Worm (Caenorhabditis elegans) whole organism, young adult: Measurements from ENCODE around the gene Y59A8B.12.

Experiments
- B0035.1 ChIP-seq: sonication (generic microtip); optimal IDR thresholded peaks from 2 replicates; lab custom pipeline; 2016; ENCODE audit warnings: missing genetic modification characterization, mild to moderate bottlenecking, missing compliant biosample characterization, missing genotype, missing genetic modification reagents
- C06A6.2 ChIP-seq: fragments of 200-800 bp; sonication (Bioruptor generic); conservative IDR thresholded peaks from 2 replicates; pipeline ENCODE4 v1.3.6; 2022; ENCODE audit warnings: missing genetic modification characterization, missing compliant biosample characterization
- F33H1.4 ChIP-seq: fragments of 200-800 bp; sonication (Bioruptor generic); IDR thresholded peaks from 2 replicates; pipeline ENCODE4 v1.3.6; 2022; ENCODE audit warnings: missing genetic modification reagents, missing genetic modification characterization, missing compliant biosample characterization
- K11D2.4 ChIP-seq: fragments of 200-800 bp; sonication (Bioruptor generic); IDR thresholded peaks from 2 replicates; pipeline ENCODE4 v1.3.6; 2022; ENCODE audit warnings: missing genetic modification reagents, missing genetic modification characterization, missing compliant biosample characterization
- K12H6.12 ChIP-seq: fragments of 200-800 bp; sonication (Bioruptor generic); optimal IDR thresholded peaks from 2 replicates; lab custom pipeline; 2018; ENCODE audit warnings: mild to moderate bottlenecking, missing genetic modification characterization, missing compliant biosample characterization
- Y56A3A.18 ChIP-seq: fragments of 200-800 bp; sonication (Bioruptor generic); IDR thresholded peaks from 2 replicates; pipeline ENCODE4 v1.3.6; 2022; ENCODE audit warnings: missing genetic modification reagents, missing genetic modification characterization, missing compliant biosample characterization
- ZK185.1 ChIP-seq: sonication (generic microtip); optimal IDR thresholded peaks from 2 replicates; lab custom pipeline; 2016; ENCODE audit warnings: mild to moderate bottlenecking, missing genetic modification characterization, missing compliant biosample characterization; ENCODE audit not compliant: poor library complexity, severe bottlenecking
- akir-1 ChIP-seq: fragments of 200-800 bp; sonication (Bioruptor generic); optimal IDR thresholded peaks from 2 replicates; lab custom pipeline; 2018; ENCODE audit warnings: mild to moderate bottlenecking, missing genetic modification characterization, moderate library complexity, missing compliant biosample characterization
- aptf-2 ChIP-seq: fragments of 200-800 bp; sonication (Bioruptor generic); conservative IDR thresholded peaks from 2 replicates; pipeline ENCODE4 v1.3.6; 2022; ENCODE audit warnings: missing genetic modification reagents, missing genetic modification characterization, missing compliant biosample characterization
- attf-3 ChIP-seq: fragments of 200-800 bp; sonication (Bioruptor generic); conservative IDR thresholded peaks from 2 replicates; pipeline ENCODE4 v1.3.6; 2022; ENCODE audit warnings: missing genetic modification reagents, missing genetic modification characterization, missing compliant biosample characterization
- attf-5 ChIP-seq: fragments of 200-800 bp; sonication (Bioruptor generic); optimal IDR thresholded peaks from 2 replicates; lab custom pipeline; 2018; ENCODE audit warnings: mild to moderate bottlenecking, missing genetic modification characterization, missing compliant biosample characterization
- attf-6 ChIP-seq: fragments of 200-800 bp; sonication (Bioruptor generic); IDR thresholded peaks from 2 replicates; pipeline ENCODE4 v1.3.6; 2022; ENCODE audit warnings: missing genetic modification reagents, missing genetic modification characterization, missing compliant biosample characterization
- cebp-1 ChIP-seq, 2 experiments: fragments of 200-800 bp in 1 of 2; sonication (Bioruptor generic) in 1 of 2; sonication (generic microtip) in 1 of 2; IDR thresholded peaks in 1 of 2; optimal IDR thresholded peaks in 1 of 2; 2 replicates each; pipeline versions ENCODE4 v1.3.6 to Lab custom; 2017 to 2022; ENCODE audit warnings: missing compliant biosample characterization in 2 of 2, missing genetic modification characterization in 2 of 2, mild to moderate bottlenecking in 1 of 2, missing genetic modification reagents in 1 of 2, moderate library complexity in 1 of 2
- ceh-27 ChIP-seq: fragments of 200-800 bp; sonication (Bioruptor generic); optimal IDR thresholded peaks from 2 replicates; lab custom pipeline; 2018; ENCODE audit warnings: mild to moderate bottlenecking, missing genetic modification characterization, moderate library complexity, missing compliant biosample characterization
- ceh-58 ChIP-seq: fragments of 200-800 bp; sonication (Bioruptor generic); IDR thresholded peaks from 2 replicates; pipeline ENCODE4 v1.3.6; 2022; ENCODE audit warnings: missing genetic modification characterization, missing compliant biosample characterization
- ceh-91 ChIP-seq: fragments of 200-800 bp; sonication (Bioruptor generic); IDR thresholded peaks from 2 replicates; pipeline ENCODE4 v1.3.6; 2022; ENCODE audit warnings: missing genetic modification reagents, missing genetic modification characterization, missing compliant biosample characterization
- dpff-1 ChIP-seq: sonication (generic microtip); optimal IDR thresholded peaks from 2 replicates; lab custom pipeline; 2017; ENCODE audit warnings: mild to moderate bottlenecking, missing genetic modification characterization, missing compliant biosample characterization
- efl-1 ChIP-seq: fragments of 150-350 bp; optimal IDR thresholded peaks from 2 replicates; lab custom pipeline; 2014; ENCODE audit warnings: missing biosample characterization, missing genetic modification reagents, missing genetic modification characterization
- egl-44 ChIP-seq: fragments of 200-800 bp; sonication (Bioruptor generic); IDR thresholded peaks from 2 replicates; pipeline ENCODE4 v1.3.6; 2022; ENCODE audit warnings: missing genetic modification reagents, missing genetic modification characterization, missing compliant biosample characterization
- ekl-4 ChIP-seq: fragments of 200-800 bp; sonication (Bioruptor generic); IDR thresholded peaks from 2 replicates; pipeline ENCODE4 v1.3.6; 2022; ENCODE audit warnings: missing genetic modification reagents, missing genetic modification characterization, missing compliant biosample characterization
- gei-17 ChIP-seq: fragments of 200-800 bp; sonication (Bioruptor generic); optimal IDR thresholded peaks from 2 replicates; lab custom pipeline; 2018; ENCODE audit warnings: mild to moderate bottlenecking, missing genetic modification characterization, missing compliant biosample characterization
- hmg-1.2 ChIP-seq: fragments of 200-800 bp; sonication (Bioruptor generic); IDR thresholded peaks from 2 replicates; pipeline ENCODE4 v1.3.6; 2022; ENCODE audit warnings: missing genetic modification reagents, missing genetic modification characterization, missing compliant biosample characterization
- lag-1 ChIP-seq: fragments of 200-800 bp; sonication (Bioruptor generic); IDR thresholded peaks from 2 replicates; pipeline ENCODE4 v1.3.6; 2022; ENCODE audit warnings: missing genetic modification reagents, missing genetic modification characterization, missing compliant biosample characterization
- lin-26 ChIP-seq: fragments of 200-800 bp; sonication (Bioruptor generic); IDR thresholded peaks from 2 replicates; pipeline ENCODE4 v1.3.6; 2022; ENCODE audit warnings: missing genetic modification reagents, missing genetic modification characterization, missing compliant biosample characterization
- lin-35 ChIP-seq, 3 experiments: fragments of 150-350 bp in 2 of 3; sonication (generic microtip) in 1 of 3; optimal IDR thresholded peaks; 2 replicates each; lab custom pipeline; 2014 to 2018; ENCODE audit warnings: missing biosample characterization in 3 of 3, missing genetic modification characterization in 3 of 3, missing genetic modification reagents in 3 of 3
- lin-54 ChIP-seq: fragments of 200-800 bp; sonication (Bioruptor generic); optimal IDR thresholded peaks from 2 replicates; lab custom pipeline; 2018; ENCODE audit warnings: mild to moderate bottlenecking, missing genetic modification characterization, missing compliant biosample characterization
- lsy-27 ChIP-seq: sonication (generic microtip); optimal IDR thresholded peaks from 2 replicates; lab custom pipeline; 2017; ENCODE audit warnings: missing genetic modification characterization, mild to moderate bottlenecking, missing compliant biosample characterization, antibody characterized with exemption, missing genotype, borderline replicate concordance; ENCODE audit not compliant: insufficient read depth
- madf-6 ChIP-seq: fragments of 200-800 bp; sonication (Bioruptor generic); IDR thresholded peaks from 2 replicates; pipeline ENCODE4 v1.3.6; 2022; ENCODE audit warnings: missing genetic modification reagents, missing genetic modification characterization, missing compliant biosample characterization
- mcd-1 ChIP-seq: fragments of 200-800 bp; sonication (Bioruptor generic); IDR thresholded peaks from 2 replicates; pipeline ENCODE4 v1.3.6; 2022; ENCODE audit warnings: missing genetic modification reagents, missing genetic modification characterization, missing compliant biosample characterization
- mel-28 ChIP-seq: sonication (generic microtip); optimal IDR thresholded peaks from 2 replicates; lab custom pipeline; 2016; ENCODE audit warnings: borderline replicate concordance, mild to moderate bottlenecking, missing genetic modification characterization, missing compliant biosample characterization
- mes-4 ChIP-seq: sonication (generic microtip); optimal IDR thresholded peaks from 2 replicates; lab custom pipeline; 2016; ENCODE audit warnings: missing genotype, missing genetic modification characterization, missing compliant biosample characterization
- nfya-1 ChIP-seq: sonication (generic microtip); optimal IDR thresholded peaks from 2 replicates; lab custom pipeline; 2017; ENCODE audit warnings: antibody characterized with exemption, missing compliant biosample characterization, missing genetic modification characterization, borderline replicate concordance; ENCODE audit not compliant: insufficient read depth
- nfyb-1 ChIP-seq: fragments of 200-800 bp; sonication (Bioruptor generic); IDR thresholded peaks from 2 replicates; pipeline ENCODE4 v1.3.6; 2022; ENCODE audit warnings: missing genetic modification reagents, missing genetic modification characterization, missing compliant biosample characterization
- nhr-80 ChIP-seq: sonication (generic microtip); optimal IDR thresholded peaks from 2 replicates; lab custom pipeline; 2016; ENCODE audit warnings: missing genetic modification characterization, missing compliant biosample characterization
- rcor-1 ChIP-seq: fragments of 200-800 bp; sonication (Bioruptor generic); IDR thresholded peaks from 2 replicates; pipeline ENCODE4 v1.3.6; 2022; ENCODE audit warnings: missing genetic modification reagents, missing genetic modification characterization, missing compliant biosample characterization
- sea-2 ChIP-seq: fragments of 200-800 bp; sonication (Bioruptor generic); IDR thresholded peaks from 2 replicates; pipeline ENCODE4 v1.3.6; 2022; ENCODE audit warnings: missing genetic modification characterization, missing compliant biosample characterization
- snpc-3.4 ChIP-seq: sonication (generic microtip); optimal IDR thresholded peaks from 2 replicates; lab custom pipeline; 2017; ENCODE audit warnings: missing genetic modification characterization, mild to moderate bottlenecking, missing compliant biosample characterization, antibody characterized with exemption, moderate library complexity, missing genotype, missing genetic modification reagents
- snpc-4 ChIP-seq, 5 experiments: fragments of 150-350 bp in 1 of 5; sonication (generic microtip) in 4 of 5; optimal IDR thresholded peaks; 2 replicates each; lab custom pipeline; 2014 to 2018; ENCODE audit warnings: missing genetic modification characterization in 5 of 5, missing biosample characterization in 3 of 5, antibody characterized with exemption in 2 of 5, mild to moderate bottlenecking in 2 of 5, missing compliant biosample characterization in 2 of 5, missing genotype in 2 of 5, moderate library complexity in 2 of 5, missing genetic modification reagents in 1 of 5
- tbp1 ChIP-seq: fragments of 200-800 bp; sonication (Bioruptor generic); optimal IDR thresholded peaks from 2 replicates; lab custom pipeline; 2018; ENCODE audit warnings: mild to moderate bottlenecking, missing genetic modification characterization, missing compliant biosample characterization
- unc-62 ChIP-seq: fragments of 150-350 bp; optimal IDR thresholded peaks from 2 replicates; lab custom pipeline; 2014; ENCODE audit warnings: missing biosample characterization, missing genetic modification reagents, missing genetic modification characterization
- zfh-2 ChIP-seq: fragments of 200-800 bp; sonication (Bioruptor generic); conservative IDR thresholded peaks from 2 replicates; pipeline ENCODE4 v1.3.6; 2022; ENCODE audit warnings: missing genetic modification reagents, missing genetic modification characterization, missing compliant biosample characterization
- ztf-22 ChIP-seq: fragments of 200-800 bp; sonication (Bioruptor generic); optimal IDR thresholded peaks from 2 replicates; lab custom pipeline; 2018; ENCODE audit warnings: mild to moderate bottlenecking, missing genetic modification characterization, moderate library complexity, missing compliant biosample characterization
- ztf-25 ChIP-seq: fragments of 200-800 bp; sonication (Bioruptor generic); IDR thresholded peaks from 2 replicates; pipeline ENCODE4 v1.3.6; 2022; ENCODE audit warnings: missing genetic modification reagents, missing genetic modification characterization, missing compliant biosample characterization
- ztf-26 ChIP-seq: sonication (generic microtip); optimal IDR thresholded peaks from 2 replicates; lab custom pipeline; 2017; ENCODE audit warnings: missing genetic modification characterization, missing compliant biosample characterization
- ztf-28 ChIP-seq: fragments of 200-800 bp; sonication (Bioruptor generic); IDR thresholded peaks from 2 replicates; pipeline ENCODE4 v1.3.6; 2022; ENCODE audit warnings: missing genetic modification reagents, missing genetic modification characterization, missing compliant biosample characterization
- ztf-3 ChIP-seq: fragments of 200-800 bp; sonication (Bioruptor generic); optimal IDR thresholded peaks from 2 replicates; lab custom pipeline; 2018; ENCODE audit warnings: mild to moderate bottlenecking, missing genetic modification characterization, missing compliant biosample characterization

The Y59A8B.12 gene

ce11 chrV:18079163-18079562 is 6.9 kb downstream of the Y59A8B.12 start (continued):
- TF ChIP-seq lag-1 (GFP tag; lab: Robert Waterston, UW) (no peak), ekl-4 (GFP tag; lab: Robert Waterston, UW) (peak; percentile 45; the same call in 1 of the 2 replicates), sea-2 (GFP tag; lab: Robert Waterston, UW) (no peak), K11D2.4 (GFP tag; lab: Robert Waterston, UW) (peak; percentile 64; the same call in 1 of the 2 replicates), dpff-1 (tag; lab: Kevin White, UChicago) (no peak), akir-1 (GFP tag; lab: Kevin White, UChicago) (no peak), ZK185.1 (tag; lab: Kevin White, UChicago) (peak; percentile 50), nfya-1 (no peak), snpc-4 (GFP tag; optimal IDR thresholded peaks at IDR 0.05; lab: Kevin White, UChicago) (no peak), snpc-4 (tag; optimal IDR thresholded peaks at IDR 0.05; lab: Kevin White, UChicago) (peak in 2 of 4 experiments; percentile 67 to 68), zfh-2 (GFP tag; lab: Robert Waterston, UW) (no peak), attf-6 (no peak), lin-26 (GFP tag; lab: Robert Waterston, UW) (no peak), ztf-26 (tag; lab: Kevin White, UChicago) (no peak), ceh-58 (GFP tag; lab: Robert Waterston, UW) (no peak), hmg-1.2 (GFP tag; lab: Robert Waterston, UW) (peak; percentile 98), ceh-27 (GFP tag; lab: Kevin White, UChicago) (peak; percentile 26), lin-54 (GFP tag; lab: Kevin White, UChicago) (peak; percentile 42), tbp1 (GFP tag; lab: Kevin White, UChicago) (peak; percentile 13), gei-17 (no peak), ztf-25 (no peak), nhr-80 (tag; lab: Kevin White, UChicago) (peak; percentile 21), lsy-27 (tag; lab: Kevin White, UChicago) (no peak), attf-3 (GFP tag; lab: Robert Waterston, UW) (no peak), attf-5 (peak; percentile 67), ztf-28 (GFP tag; lab: Robert Waterston, UW) (no peak), nfyb-1 (GFP tag; lab: Robert Waterston, UW) (peak; percentile 61), Y56A3A.18 (GFP tag; lab: Robert Waterston, UW) (no peak), mel-28 (no peak), ztf-3 (GFP tag; lab: Kevin White, UChicago) (no peak), ztf-22 (GFP tag; lab: Kevin White, UChicago) (no peak), lin-35 (GFP tag; optimal IDR thresholded peaks at IDR 0.05; lab: Kevin White, UChicago) (peak in 2 of 3 experiments; percentile 45 to 76), egl-44 (no peak), mes-4 (no peak), F33H1.4 (no peak), C06A6.2 (GFP tag; lab: Robert Waterston, UW) (no peak), efl-1 (GFP tag; lab: Kevin White, UChicago) (peak; percentile 36), mcd-1 (GFP tag; lab: Robert Waterston, UW) (peak; percentile 77), unc-62 (GFP tag; lab: Kevin White, UChicago) (no peak), K12H6.12 (peak; percentile 63), cebp-1 (GFP tag; IDR thresholded peaks at IDR 0.05; lab: Robert Waterston, UW) (no peak), cebp-1 (tag; optimal IDR thresholded peaks at IDR 0.05; lab: Kevin White, UChicago) (peak; percentile 58), snpc-3.4 (tag; lab: Kevin White, UChicago) (no peak), aptf-2 (no peak), B0035.1 (tag; lab: Kevin White, UChicago) (no peak), ceh-91 (GFP tag; lab: Robert Waterston, UW) (no peak), madf-6 (GFP tag; lab: Robert Waterston, UW) (peak; percentile 43; the same call in 1 of the 2 replicates), rcor-1 (peak; percentile 23; the same call in 1 of the 2 replicates)
- TF ChIP-seq, all 124 proteins: peak for 23
